Worm (Caenorhabditis elegans): ENCODE measurements around the gene F46C8.3.

ce11 chrX:7553331-7553730 is 28.0 kb downstream of the F46C8.3 start:
- TF ChIP-seq efl-1 (GFP tag; optimal IDR thresholded peaks at IDR 0.05), result no peak
- TF ChIP-seq dox-1 (GFP tag; IDR thresholded peaks at IDR 0.05), result no peak
- TF ChIP-seq unc-62 (GFP tag; optimal IDR thresholded peaks at IDR 0.05), result no peak
- no peak for TF ChIP-seq mes-4 (tag; optimal IDR thresholded peaks at IDR 0.05)
- TF ChIP-seq attf-5 (GFP tag; optimal IDR thresholded peaks at IDR 0.05), result no peak
- TF ChIP-seq gei-17 (GFP tag; optimal IDR thresholded peaks at IDR 0.05), result no peak
- no peak for TF ChIP-seq ekl-4 (GFP tag; IDR thresholded peaks at IDR 0.05)
- no peak for TF ChIP-seq dpl-1 (GFP tag; optimal IDR thresholded peaks at IDR 0.05)
- no peak for TF ChIP-seq lin-54 (GFP tag; optimal IDR thresholded peaks at IDR 0.05)
- no peak for TF ChIP-seq hsf-1 (GFP tag; IDR thresholded peaks at IDR 0.05)
